Worm (Caenorhabditis elegans): ENCODE measurements around the gene C40A11.4.

ce11 chrII:2138901-2139300 lies 1.7 kb downstream of the C40A11.4 start:
- TF ChIP-seq odd-2 (tag; optimal IDR thresholded peaks at IDR 0.05) = no peak
- no peak for TF ChIP-seq ama-1 (optimal IDR thresholded peaks at IDR 0.05)
- TF ChIP-seq hlh-30 (tag; optimal IDR thresholded peaks at IDR 0.05; ENCODE audit: insufficient read depth) = no peak
- TF ChIP-seq npax-4 (tag; optimal IDR thresholded peaks at IDR 0.05) = no peak
- TF ChIP-seq hlh-15 (tag; optimal IDR thresholded peaks at IDR 0.05) = no peak
- no peak for TF ChIP-seq ceh-19 (GFP tag; optimal IDR thresholded peaks at IDR 0.05)
- no peak for TF ChIP-seq nhr-11 (tag; optimal IDR thresholded peaks at IDR 0.05)
- no peak for TF ChIP-seq fkh-10 (GFP tag; optimal IDR thresholded peaks at IDR 0.05)
